Worm (Caenorhabditis elegans) whole organism, L4 larva: Measurements from ENCODE around the gene alg-2.

Source experiments
- F26F4.8 ChIP-seq: fragments of 200-800 bp; sonication (Bioruptor generic); conservative IDR thresholded peaks from 2 replicates; pipeline ENCODE4 v1.3.6; 2022; ENCODE audit warnings: missing genetic modification characterization, missing compliant biosample characterization
- Y105C5A.15 ChIP-seq: fragments of 200-800 bp; sonication (Bioruptor generic); IDR thresholded peaks from 2 replicates; pipeline ENCODE4 v1.3.6; 2022; ENCODE audit warnings: missing genetic modification characterization, missing compliant biosample characterization
- dmd-6 ChIP-seq: fragments of 200-800 bp; sonication (Bioruptor generic); IDR thresholded peaks from 2 replicates; pipeline ENCODE4 v1.3.6; 2022; ENCODE audit warnings: missing genetic modification reagents, missing genetic modification characterization, missing compliant biosample characterization
- gei-8 ChIP-seq: fragments of 200-800 bp; sonication (Bioruptor generic); optimal IDR thresholded peaks from 2 replicates; lab custom pipeline; 2018; ENCODE audit warnings: mild to moderate bottlenecking, missing genetic modification characterization, missing compliant biosample characterization
- hmg-1.1 ChIP-seq: fragments of 200-800 bp; sonication (Bioruptor generic); IDR thresholded peaks from 2 replicates; pipeline ENCODE4 v1.3.6; 2022; ENCODE audit warnings: missing genetic modification reagents, missing genetic modification characterization, missing compliant biosample characterization
- lin-39 ChIP-seq: fragments of 150-350 bp; optimal IDR thresholded peaks from 2 replicates; lab custom pipeline; 2014; ENCODE audit warnings: missing biosample characterization, missing genetic modification reagents, missing genetic modification characterization
- mdl-1 ChIP-seq, 2 experiments: fragments of 150-350 bp in 1 of 2; sonication (generic microtip) in 1 of 2; optimal IDR thresholded peaks; 2 replicates each; lab custom pipeline; 2014 to 2017; ENCODE audit warnings: missing biosample characterization in 2 of 2, missing genetic modification characterization in 2 of 2
- nhr-11 ChIP-seq: fragments of 150-350 bp; optimal IDR thresholded peaks from 2 replicates; lab custom pipeline; 2014; ENCODE audit warnings: missing biosample characterization, missing genetic modification characterization
- nhr-111 ChIP-seq: fragments of 200-800 bp; sonication (Bioruptor generic); optimal IDR thresholded peaks from 2 replicates; lab custom pipeline; 2018; ENCODE audit warnings: mild to moderate bottlenecking, missing genetic modification characterization, missing compliant biosample characterization
- nhr-237 ChIP-seq: sonication (generic microtip); optimal IDR thresholded peaks from 2 replicates; lab custom pipeline; 2017; ENCODE audit warnings: missing biosample characterization, missing genetic modification characterization
- pha-4 ChIP-seq, 2 experiments: fragments of 150-350 bp in 1 of 2; fragments of 200-800 bp in 1 of 2; sonication (Bioruptor generic) in 1 of 2; IDR thresholded peaks in 1 of 2; optimal IDR thresholded peaks in 1 of 2; 2 replicates each; pipeline versions ENCODE4 v1.3.6 to Lab custom; 2014 to 2022; ENCODE audit warnings: missing genetic modification characterization in 2 of 2, missing genetic modification reagents in 2 of 2, missing biosample characterization in 1 of 2, missing compliant biosample characterization in 1 of 2
- unc-62 ChIP-seq, 3 experiments: fragments of 150-350 bp in 1 of 3; sonication (generic microtip); optimal IDR thresholded peaks in 2 of 3; peaks in 1 of 3; 1 replicate in 1 of 3; 2 replicates in 2 of 3; lab custom pipeline; 2014 to 2017; ENCODE audit warnings: missing biosample characterization in 3 of 3, missing genetic modification characterization in 3 of 3, missing genetic modification reagents in 3 of 3, missing genotype in 1 of 3

DNA sequence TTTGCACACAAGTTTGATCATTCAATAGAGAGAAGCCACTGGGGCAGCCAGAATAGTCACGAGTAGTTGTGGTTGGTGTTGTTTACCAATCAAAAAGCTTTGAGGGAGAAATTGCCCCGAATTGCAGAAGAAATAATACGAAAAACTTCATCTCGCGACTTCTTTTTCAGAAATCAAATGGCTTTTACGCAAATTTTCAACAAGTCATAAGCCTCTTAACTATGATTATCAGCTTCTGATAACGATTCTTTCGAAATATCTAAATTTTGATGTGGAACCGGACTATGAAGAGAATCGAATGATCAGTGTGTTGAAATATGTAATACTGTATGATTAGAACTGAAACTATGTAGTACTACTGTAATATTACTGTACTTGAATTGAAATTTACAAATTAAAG lies 47.3 kb downstream of the alg-2 start:
- TF ChIP-seq mdl-1 (tag; optimal IDR thresholded peaks at IDR 0.05; lab: Kevin White, UChicago) (no peak), pha-4 (GFP tag; IDR thresholded peaks at IDR 0.05; lab: Robert Waterston, UW) (no peak), pha-4 (tag; optimal IDR thresholded peaks at IDR 0.05; lab: Kevin White, UChicago) (no peak), nhr-237 (tag; lab: Kevin White, UChicago) (no peak), nhr-11 (tag; lab: Kevin White, UChicago) (no peak), Y105C5A.15 (GFP tag; lab: Robert Waterston, UW) (no peak), unc-62 (GFP tag; optimal IDR thresholded peaks at IDR 0.05 in 1 of 2; lab: Kevin White, UChicago) (no peak), unc-62 (tag; optimal IDR thresholded peaks at IDR 0.05; lab: Kevin White, UChicago) (no peak), lin-39 (tag; lab: Kevin White, UChicago) (no peak), gei-8 (GFP tag; lab: Kevin White, UChicago) (no peak), nhr-111 (no peak), hmg-1.1 (no peak), F26F4.8 (GFP tag; lab: Robert Waterston, UW) (no peak), dmd-6 (GFP tag; lab: Robert Waterston, UW) (no peak)
